Fruit fly (Drosophila melanogaster): ENCODE data around the gene loco.

The loco gene

dm6 chr3R:22686336-22686874 lies 47.2 kb upstream of the loco start, which contains the start of the genes Gclm and CG17625 (continued):
- TF ChIP-seq sug (tag; optimal IDR thresholded peaks at IDR 0.05) (peak; percentile 76), jumu (GFP tag; optimal IDR thresholded peaks at IDR 0.05) (peak; percentile 3), CG2116 (GFP tag; optimal IDR thresholded peaks at IDR 0.05) (peak; percentile 70), CG6654 (GFP tag; optimal IDR thresholded peaks at IDR 0.05) (no peak), nerfin-2 (GFP tag; IDR thresholded peaks at IDR 0.05; ENCODE audit: partially characterized antibody) (peak; percentile 68), Gug (GFP tag; IDR thresholded peaks at IDR 0.05) (peak; percentile 6; the same call in 1 of the 4 replicates), crp (GFP tag; optimal IDR thresholded peaks at IDR 0.05) (peak in 1 of 2 experiments; percentile 14), Rfx (GFP tag; IDR thresholded peaks at IDR 0.05) (peak; percentile 66), Ets97D (GFP tag; optimal IDR thresholded peaks at IDR 0.05) (peak; percentile 77), CG6765 (GFP tag; optimal IDR thresholded peaks at IDR 0.05) (peak; percentile 66), Opbp (GFP tag; IDR thresholded peaks at IDR 0.05; ENCODE audit: partially characterized antibody) (peak; percentile 86), CG34422 (GFP tag; IDR thresholded peaks at IDR 0.05) (peak; percentile 74), esg (GFP tag; conservative IDR thresholded peaks at IDR 0.05) (peak; percentile 50; the same call in 1 of the 2 replicates), lbe (GFP tag; optimal IDR thresholded peaks at IDR 0.05) (peak; percentile 24), CG14667 (GFP tag; IDR thresholded peaks at IDR 0.05) (peak; percentile 30; the same call in 1 of the 2 replicates), CG14860 (GFP tag; IDR thresholded peaks at IDR 0.05; ENCODE audit: partially characterized antibody) (peak; percentile 73; the same call in 2 of the 3 replicates), CG32532 (GFP tag; IDR thresholded peaks at IDR 0.05) (peak; percentile 66), stwl (tag; optimal IDR thresholded peaks at IDR 0.05) (peak; percentile 93), CG6683 (GFP tag; optimal IDR thresholded peaks at IDR 0.05) (peak; percentile 9), cad (GFP tag; optimal IDR thresholded peaks at IDR 0.05) (no peak), Sox102F (GFP tag; optimal IDR thresholded peaks at IDR 0.05) (peak; percentile 44), Hmr (GFP tag; optimal IDR thresholded peaks at IDR 0.05) (peak; percentile 73), Stat92E (GFP tag; optimal IDR thresholded peaks at IDR 0.05) (peak in 1 of 3 experiments; percentile 72), Med (GFP tag) (peak; percentile 92), nerfin-1 (tag; optimal IDR thresholded peaks at IDR 0.05) (peak; percentile 37), HLH4C (GFP tag; IDR thresholded peaks at IDR 0.05; ENCODE audit: partially characterized antibody) (peak; percentile 73), CG12219 (GFP tag; optimal IDR thresholded peaks at IDR 0.05) (peak; percentile 18), gce (GFP tag; IDR thresholded peaks at IDR 0.05) (no peak), Dref (GFP tag; IDR thresholded peaks at IDR 0.05) (peak; percentile 95), so (GFP tag; IDR thresholded peaks at IDR 0.05) (0 out of 3 replicates have a peak, but pooled peaks have one; percentile 32), Ssrp (tag; optimal IDR thresholded peaks at IDR 0.05) (peak; percentile 39), fd64A (GFP tag; optimal IDR thresholded peaks at IDR 0.05) (no peak), Oaz (GFP tag; IDR thresholded peaks at IDR 0.05) (peak; percentile 35; the same call in 1 of the 2 replicates), CG8924 (tag; optimal IDR thresholded peaks at IDR 0.05) (peak; percentile 67), tin (GFP tag; optimal IDR thresholded peaks at IDR 0.05) (peak; percentile 41), bowl (GFP tag; IDR thresholded peaks at IDR 0.05) (no peak), CG9817 (tag; optimal IDR thresholded peaks at IDR 0.05) (peak; percentile 55), CG11695 (GFP tag; IDR thresholded peaks at IDR 0.05) (no peak), CG3065 (GFP tag; optimal IDR thresholded peaks at IDR 0.05) (no peak), HHEX (GFP tag; optimal IDR thresholded peaks at IDR 0.05) (no peak), gcm (GFP tag; optimal IDR thresholded peaks at IDR 0.05) (peak; percentile 57), lab (GFP tag; optimal IDR thresholded peaks at IDR 0.05) (peak; percentile 50), chm (GFP tag; IDR thresholded peaks at IDR 0.05) (peak; percentile 66; the same call in 1 of the 2 replicates), gsb (GFP tag; IDR thresholded peaks at IDR 0.05) (0 out of 2 replicates have a peak, but pooled peaks have one; percentile 32), CG2199 (GFP tag; IDR thresholded peaks at IDR 0.05) (peak; percentile 61; the same call in 1 of the 3 replicates), CG12155 (GFP tag; optimal IDR thresholded peaks at IDR 0.05) (peak; percentile 29), Hsf (GFP tag; optimal IDR thresholded peaks at IDR 0.05) (peak; percentile 50), br (optimal IDR thresholded peaks at IDR 0.05) (no peak), CG6813 (GFP tag; optimal IDR thresholded peaks at IDR 0.05) (peak; percentile 43)
